Fruit fly (Drosophila melanogaster) whole organism, embryonic: ENCODE measurements around the gene Lmpt.

Experiments used
- Atf6 ChIP-seq: fragments of 200-800 bp; sonication (Bioruptor generic); IDR thresholded peaks from 2 replicates; pipeline ENCODE4 v1.3.6; 2022; ENCODE audit warnings: missing biosample characterization, missing genetic modification characterization
- Bgb ChIP-seq: fragments of 200-800 bp; sonication (Bioruptor generic); IDR thresholded peaks from 2 replicates; pipeline ENCODE4 v1.3.6; 2022; ENCODE audit warnings: missing biosample characterization, missing genetic modification characterization; ENCODE audit not compliant: partially characterized antibody
- Blimp-1 ChIP-seq: fragments of 200-800 bp; sonication (Bioruptor generic); optimal IDR thresholded peaks from 3 replicates; lab custom pipeline; 2018; ENCODE audit warnings: missing biosample characterization, missing genetic modification characterization, mild to moderate bottlenecking, moderate library complexity, missing genetic modification reagents
- CG11560 ChIP-seq: fragments of 200-800 bp; sonication (Bioruptor generic); IDR thresholded peaks from 3 replicates; pipeline ENCODE4 v1.3.6; 2022; ENCODE audit warnings: missing biosample characterization, missing genetic modification characterization
- CG12155 ChIP-seq: fragments of 200-800 bp; sonication (Bioruptor generic); optimal IDR thresholded peaks from 3 replicates; lab custom pipeline; 2016; ENCODE audit warnings: missing biosample characterization, missing genetic modification characterization
- CG12942 ChIP-seq: fragments of 200-800 bp; sonication (Bioruptor generic); optimal IDR thresholded peaks from 3 replicates; lab custom pipeline; 2016; ENCODE audit warnings: missing biosample characterization, missing genetic modification characterization
- CG14860 ChIP-seq: fragments of 200-800 bp; sonication (Bioruptor generic); IDR thresholded peaks from 3 replicates; pipeline ENCODE4 v1.3.6; 2022; ENCODE audit warnings: missing biosample characterization, missing genetic modification characterization; ENCODE audit not compliant: partially characterized antibody
- CG16779 ChIP-seq: fragments of 200-800 bp; sonication (Bioruptor generic); IDR thresholded peaks from 2 replicates; pipeline ENCODE4 v1.3.6; 2022; ENCODE audit warnings: missing biosample characterization, missing genetic modification characterization
- CG2712 ChIP-seq: fragments of 200-800 bp; optimal IDR thresholded peaks from 3 replicates; lab custom pipeline; 2019; ENCODE audit warnings: missing biosample characterization, mild to moderate bottlenecking, missing genetic modification characterization, moderate library complexity
- CG2889 ChIP-seq: fragments of 200-800 bp; sonication (Bioruptor generic); IDR thresholded peaks from 3 replicates; pipeline ENCODE4 v1.3.6; 2022; ENCODE audit warnings: missing biosample characterization, missing genetic modification characterization
- CG30403 ChIP-seq: fragments of 200-800 bp; sonication (Bioruptor generic); optimal IDR thresholded peaks from 3 replicates; lab custom pipeline; 2016; ENCODE audit warnings: missing biosample characterization, missing genetic modification characterization
- CG31388 ChIP-seq: fragments of 200-800 bp; sonication (Bioruptor generic); optimal IDR thresholded peaks from 2 replicates; lab custom pipeline; 2016; ENCODE audit warnings: missing biosample characterization, missing genetic modification characterization
- CG34376 ChIP-seq: fragments of 200-800 bp; sonication (Bioruptor generic); optimal IDR thresholded peaks from 2 replicates; lab custom pipeline; 2018; ENCODE audit warnings: missing biosample characterization, mild to moderate bottlenecking, missing genetic modification characterization
- CG34422 ChIP-seq: fragments of 200-800 bp; sonication (Bioruptor generic); IDR thresholded peaks from 3 replicates; pipeline ENCODE4 v1.3.6; 2022; ENCODE audit warnings: missing biosample characterization, missing genetic modification characterization
- CG4328 ChIP-seq: fragments of 200-800 bp; sonication (Bioruptor generic); optimal IDR thresholded peaks from 3 replicates; lab custom pipeline; 2017; ENCODE audit warnings: missing biosample characterization, missing genetic modification reagents, missing genetic modification characterization
- CG4424 ChIP-seq: fragments of 200-800 bp; sonication (Bioruptor generic); optimal IDR thresholded peaks from 3 replicates; lab custom pipeline; 2016; ENCODE audit warnings: missing biosample characterization, missing genetic modification characterization
- CG6813 ChIP-seq: fragments of 200-800 bp; sonication (Bioruptor generic); optimal IDR thresholded peaks from 2 replicates; lab custom pipeline; 2017; ENCODE audit warnings: missing biosample characterization, missing genetic modification characterization, mild to moderate bottlenecking, moderate library complexity, missing genetic modification reagents
- CG7271 ChIP-seq: fragments of 200-800 bp; sonication (Bioruptor generic); optimal IDR thresholded peaks from 2 replicates; lab custom pipeline; 2018; ENCODE audit warnings: missing biosample characterization, mild to moderate bottlenecking, missing genetic modification characterization, moderate library complexity
- CG8924 ChIP-seq: fragments of 200-800 bp; optimal IDR thresholded peaks from 3 replicates; lab custom pipeline; 2019; ENCODE audit warnings: missing biosample characterization, mild to moderate bottlenecking, missing genetic modification characterization, moderate library complexity
- CG9437 ChIP-seq: fragments of 200-800 bp; sonication (Bioruptor generic); optimal IDR thresholded peaks from 2 replicates; lab custom pipeline; 2018; ENCODE audit warnings: missing biosample characterization, mild to moderate bottlenecking, missing genetic modification characterization
- CTCF ChIP-seq: fragments of 200-800 bp; sonication (Bioruptor generic); optimal IDR thresholded peaks from 2 replicates; lab custom pipeline; 2017; ENCODE audit warnings: missing biosample characterization, mild to moderate bottlenecking, missing genetic modification characterization, moderate library complexity
- D19B ChIP-seq: fragments of 200-800 bp; sonication (Bioruptor generic); optimal IDR thresholded peaks from 2 replicates; lab custom pipeline; 2017; ENCODE audit warnings: missing biosample characterization, mild to moderate bottlenecking, missing genetic modification characterization
- Deaf1 ChIP-seq: fragments of 200-800 bp; optimal IDR thresholded peaks from 3 replicates; lab custom pipeline; 2019; ENCODE audit warnings: missing biosample characterization, mild to moderate bottlenecking, missing genetic modification characterization, moderate library complexity
- Doc2 ChIP-seq: fragments of 200-800 bp; sonication (Bioruptor generic); IDR thresholded peaks from 2 replicates; pipeline ENCODE4 v1.3.6; 2022; ENCODE audit warnings: missing biosample characterization, missing genetic modification characterization
- E2f2 ChIP-seq: fragments of 200-800 bp; sonication (Bioruptor generic); IDR thresholded peaks from 2 replicates; pipeline ENCODE4 v1.3.6; 2022; ENCODE audit warnings: missing biosample characterization, missing genetic modification characterization
- Fer1 ChIP-seq: fragments of 200-800 bp; sonication (Bioruptor generic); optimal IDR thresholded peaks from 2 replicates; lab custom pipeline; 2017; ENCODE audit warnings: missing biosample characterization, mild to moderate bottlenecking, missing genetic modification characterization
- Hr78 ChIP-seq, 2 experiments: fragments of 200-800 bp in 1 of 2; fragments of >200 bp in 1 of 2; sonication (Bioruptor generic) in 1 of 2; optimal IDR thresholded peaks; 2 replicates each; lab custom pipeline; 2017 to 2019; ENCODE audit warnings: missing biosample characterization in 2 of 2, missing genetic modification characterization in 2 of 2, mild to moderate bottlenecking in 1 of 2, moderate library complexity in 1 of 2
- Mad ChIP-seq: fragments of 200-800 bp; sonication (Bioruptor generic); optimal IDR thresholded peaks from 2 replicates; lab custom pipeline; 2016; ENCODE audit warnings: missing biosample characterization, missing genetic modification characterization
- Nf-YC ChIP-seq: fragments of 200-800 bp; optimal IDR thresholded peaks from 3 replicates; lab custom pipeline; 2019; ENCODE audit warnings: missing biosample characterization, mild to moderate bottlenecking, missing genetic modification characterization, moderate library complexity
- NfI ChIP-seq: fragments of 200-800 bp; sonication (Bioruptor generic); optimal IDR thresholded peaks from 3 replicates; lab custom pipeline; 2018; ENCODE audit warnings: missing biosample characterization, mild to moderate bottlenecking, missing genetic modification characterization, moderate library complexity
- Sin3A ChIP-seq: fragments of >200 bp; optimal IDR thresholded peaks from 2 replicates; lab custom pipeline; 2018
- YL-1 ChIP-seq: fragments of 200-800 bp; sonication (Bioruptor generic); optimal IDR thresholded peaks from 3 replicates; lab custom pipeline; 2017; ENCODE audit warnings: missing biosample characterization, mild to moderate bottlenecking, missing genetic modification characterization
- ap ChIP-seq: fragments of 200-800 bp; sonication (Bioruptor generic); IDR thresholded peaks from 2 replicates; pipeline ENCODE4 v1.3.6; 2022; ENCODE audit warnings: missing biosample characterization, missing genetic modification characterization
- bcd ChIP-seq: fragments of 200-800 bp; sonication (Bioruptor generic); optimal IDR thresholded peaks from 2 replicates; lab custom pipeline; 2017; ENCODE audit warnings: missing biosample characterization, mild to moderate bottlenecking, missing genetic modification characterization
- corto ChIP-seq: fragments of 200-800 bp; sonication (Bioruptor generic); optimal IDR thresholded peaks from 2 replicates; lab custom pipeline; 2016; ENCODE audit warnings: missing biosample characterization, mild to moderate bottlenecking, missing genetic modification characterization, moderate library complexity
- dati ChIP-seq: fragments of 200-800 bp; sonication (Bioruptor generic); IDR thresholded peaks from 2 replicates; pipeline ENCODE4 v1.3.6; 2022; ENCODE audit warnings: missing biosample characterization, missing genetic modification characterization
- emc ChIP-seq: fragments of 200-800 bp; sonication (Bioruptor generic); optimal IDR thresholded peaks from 2 replicates; lab custom pipeline; 2016; ENCODE audit warnings: missing biosample characterization, missing genetic modification characterization
- fd102C ChIP-seq: fragments of 200-800 bp; sonication (Bioruptor generic); optimal IDR thresholded peaks from 2 replicates; lab custom pipeline; 2018; ENCODE audit warnings: missing biosample characterization, mild to moderate bottlenecking, missing genetic modification characterization, moderate library complexity
- fu2 ChIP-seq: fragments of 200-800 bp; sonication (Bioruptor generic); optimal IDR thresholded peaks from 2 replicates; lab custom pipeline; 2016; ENCODE audit warnings: missing biosample characterization, missing genetic modification characterization
- gsb ChIP-seq: fragments of 200-800 bp; sonication (Bioruptor generic); IDR thresholded peaks from 2 replicates; pipeline ENCODE4 v1.3.6; 2022; ENCODE audit warnings: missing biosample characterization, missing genetic modification characterization
- gt ChIP-seq: fragments of 200-800 bp; sonication (Bioruptor generic); IDR thresholded peaks from 2 replicates; pipeline ENCODE4 v1.3.6; 2022; ENCODE audit warnings: missing biosample characterization, missing genetic modification characterization
- hb ChIP-seq: fragments of 200-800 bp; sonication (Bioruptor generic); IDR thresholded peaks from 3 replicates; pipeline ENCODE4 v1.3.6; 2022; ENCODE audit warnings: missing biosample characterization, missing genetic modification characterization; ENCODE audit not compliant: partially characterized antibody
- her ChIP-seq: fragments of 200-800 bp; sonication (Bioruptor generic); optimal IDR thresholded peaks from 2 replicates; lab custom pipeline; 2016; ENCODE audit warnings: missing biosample characterization, missing genetic modification characterization
- mld ChIP-seq: fragments of 200-800 bp; sonication (Bioruptor generic); IDR thresholded peaks from 3 replicates; pipeline ENCODE4 v1.3.6; 2022; ENCODE audit warnings: missing biosample characterization, missing genetic modification characterization; ENCODE audit not compliant: partially characterized antibody
- nau ChIP-seq: fragments of 200-800 bp; sonication (Bioruptor generic); optimal IDR thresholded peaks from 3 replicates; lab custom pipeline; 2017; ENCODE audit warnings: missing biosample characterization, mild to moderate bottlenecking, missing genetic modification characterization, missing genetic modification reagents
- pfk ChIP-seq: fragments of 200-800 bp; sonication (Bioruptor generic); optimal IDR thresholded peaks from 2 replicates; lab custom pipeline; 2018; ENCODE audit warnings: missing biosample characterization, mild to moderate bottlenecking, missing genetic modification characterization, moderate library complexity
- phol ChIP-seq: fragments of 200-800 bp; sonication (Bioruptor generic); optimal IDR thresholded peaks from 3 replicates; lab custom pipeline; 2018; ENCODE audit warnings: missing biosample characterization, mild to moderate bottlenecking, missing genetic modification characterization, moderate library complexity
- row ChIP-seq: fragments of 200-800 bp; sonication (Bioruptor generic); IDR thresholded peaks from 3 replicates; pipeline ENCODE4 v1.3.6; 2022; ENCODE audit warnings: missing biosample characterization, missing genetic modification characterization
- sim ChIP-seq: fragments of 200-800 bp; sonication (Bioruptor generic); IDR thresholded peaks from 2 replicates; pipeline ENCODE4 v1.3.6; 2022; ENCODE audit warnings: missing biosample characterization, missing genetic modification characterization
- vfl ChIP-seq: fragments of 200-800 bp; sonication (Bioruptor generic); optimal IDR thresholded peaks from 2 replicates; lab custom pipeline; 2016; ENCODE audit warnings: missing biosample characterization, missing genetic modification characterization

Lmpt gene

DNA sequence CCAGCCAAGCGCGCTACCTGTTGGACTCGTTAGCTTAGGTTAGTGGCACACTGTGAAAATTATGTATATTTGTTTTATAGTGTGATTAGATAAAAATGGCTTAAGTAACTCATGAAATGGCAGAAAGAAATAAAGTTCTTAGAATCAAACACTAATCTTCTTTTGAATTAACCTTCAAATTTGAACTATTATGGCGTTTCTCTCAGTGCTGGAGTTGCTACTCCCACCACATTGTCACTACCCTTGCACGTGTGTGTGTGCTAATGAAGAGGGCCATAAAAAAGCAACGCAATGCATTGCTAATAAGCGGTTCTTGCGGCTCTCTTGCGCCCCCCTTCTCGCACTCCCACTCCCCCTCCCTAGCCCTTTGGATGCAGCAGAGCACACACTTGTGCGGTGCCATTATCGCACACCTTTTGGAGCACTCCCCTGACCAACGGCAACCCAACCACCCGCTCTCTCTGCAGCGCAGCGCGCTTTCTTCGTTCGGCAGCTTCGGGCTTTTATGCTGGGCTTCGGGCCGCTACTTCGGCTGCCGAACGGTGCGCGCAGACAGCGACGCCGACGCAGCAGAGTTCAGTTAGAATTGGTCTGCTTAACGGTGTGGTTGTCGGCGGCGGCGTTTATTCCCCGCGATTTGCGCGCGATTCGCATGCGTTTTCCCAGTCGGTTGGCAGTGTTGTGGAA, 25.7 kb downstream of the Lmpt start (continued):
- TF ChIP-seq Fer1 (peak; percentile 75), Mad (peak; percentile 55), gsb (GFP tag; lab: Robert Waterston, UW) (peak; percentile 51), Blimp-1 (peak; percentile 93), nau (GFP tag; lab: Kevin White, UChicago) (peak; percentile 85), E2f2 (GFP tag; lab: Robert Waterston, UW) (peak; percentile 74; the same call in 1 of the 2 replicates), corto (GFP tag; lab: Kevin White, UChicago) (no peak), CG11560 (peak; percentile 71; the same call in 2 of the 3 replicates), Nf-YC (peak; percentile 36), Sin3A (lab: Kevin White, UChicago) (no peak), CTCF (GFP tag; lab: Kevin White, UChicago) (peak; percentile 56), CG16779 (GFP tag; lab: Robert Waterston, UW) (peak; percentile 73), CG14860 (GFP tag; lab: Robert Waterston, UW) (no peak), row (GFP tag; lab: Robert Waterston, UW) (peak; percentile 93), CG2889 (GFP tag; lab: Robert Waterston, UW) (peak; percentile 83), CG4424 (GFP tag; lab: Kevin White, UChicago) (peak; percentile 94), CG34422 (GFP tag; lab: Robert Waterston, UW) (peak; percentile 89), CG8924 (tag; lab: Kevin White, UChicago) (peak; percentile 90), CG2712 (tag; lab: Kevin White, UChicago) (peak; percentile 94), her (GFP tag; lab: Kevin White, UChicago) (peak; percentile 85), CG9437 (GFP tag; lab: Kevin White, UChicago) (peak; percentile 75), fu2 (peak; percentile 57), gt (peak; percentile 79; the same call in 1 of the 2 replicates), fd102C (GFP tag; lab: Kevin White, UChicago) (no peak), Deaf1 (tag; lab: Kevin White, UChicago) (peak; percentile 100), ap (GFP tag; lab: Robert Waterston, UW) (peak; percentile 91), CG31388 (GFP tag; lab: Kevin White, UChicago) (peak; percentile 72), YL-1 (peak; percentile 26), hb (GFP tag; lab: Robert Waterston, UW) (no peak), CG30403 (peak; percentile 92), CG12155 (GFP tag; lab: Kevin White, UChicago) (peak; percentile 76), bcd (GFP tag; lab: Kevin White, UChicago) (peak; percentile 89), mld (GFP tag; lab: Robert Waterston, UW) (no peak), Doc2 (0 out of 2 replicates have a peak, but pooled peaks have one; percentile 41), Hr78 (GFP tag; optimal IDR thresholded peaks at IDR 0.05; lab: Kevin White, UChicago) (peak in 1 of 2 experiments; percentile 88), Atf6 (peak; percentile 84), phol (tag; lab: Kevin White, UChicago) (peak; percentile 93), dati (GFP tag; lab: Robert Waterston, UW) (peak; percentile 83), Bgb (GFP tag; lab: Robert Waterston, UW) (peak; percentile 43; the same call in 1 of the 2 replicates), sim (GFP tag; lab: Robert Waterston, UW) (peak; percentile 86), CG12942 (GFP tag; lab: Kevin White, UChicago) (peak; percentile 81), CG7271 (tag; lab: Kevin White, UChicago) (peak; percentile 69), vfl (GFP tag; lab: Kevin White, UChicago) (peak; percentile 37), CG4328 (GFP tag; lab: Kevin White, UChicago) (peak; percentile 59), CG6813 (GFP tag; lab: Kevin White, UChicago) (peak; percentile 77), emc (peak; percentile 13), NfI (GFP tag; lab: Kevin White, UChicago) (peak; percentile 85), CG34376 (GFP tag; lab: Kevin White, UChicago) (peak; percentile 36), pfk (GFP tag; lab: Kevin White, UChicago) (no peak), D19B (peak; percentile 42)
